Worm (Caenorhabditis elegans) whole organism, L1 larva: Measurements from ENCODE around the gene K07H8.9.

Source experiments
- C16A3.4 ChIP-seq: fragments of 150-350 bp; optimal IDR thresholded peaks from 2 replicates; lab custom pipeline; 2014; ENCODE audit warnings: missing biosample characterization, missing genetic modification characterization
- C34B4.2 ChIP-seq: sonication (generic microtip); optimal IDR thresholded peaks from 2 replicates; lab custom pipeline; 2017; ENCODE audit warnings: mild to moderate bottlenecking, missing genetic modification characterization, missing compliant biosample characterization
- F16B12.6 ChIP-seq: fragments of 150-350 bp; optimal IDR thresholded peaks from 2 replicates; lab custom pipeline; 2014; ENCODE audit warnings: missing biosample characterization, missing genetic modification characterization
- blmp-1 ChIP-seq: fragments of 150-350 bp; optimal IDR thresholded peaks from 2 replicates; lab custom pipeline; 2014; ENCODE audit warnings: missing biosample characterization, missing genetic modification characterization
- ceh-82 ChIP-seq, 3 experiments: fragments of 150-350 bp in 1 of 3; sonication (generic microtip) in 2 of 3; optimal IDR thresholded peaks; 2 replicates each; lab custom pipeline; 2014 to 2017; ENCODE audit warnings: missing biosample characterization in 3 of 3, missing genetic modification characterization in 3 of 3
- ceh-88 ChIP-seq: fragments of 200-800 bp; sonication (Bioruptor generic); IDR thresholded peaks from 2 replicates; pipeline ENCODE4 v1.3.6; 2022; ENCODE audit warnings: missing genetic modification characterization, missing compliant biosample characterization
- ces-1 ChIP-seq: fragments of 150-350 bp; optimal IDR thresholded peaks from 2 replicates; lab custom pipeline; 2014; ENCODE audit warnings: missing biosample characterization, missing genetic modification reagents, missing genetic modification characterization
- dpl-1 ChIP-seq, 3 experiments: fragments of 150-350 bp in 2 of 3; sonication (generic microtip) in 1 of 3; optimal IDR thresholded peaks; 2 replicates each; lab custom pipeline; 2014 to 2017; ENCODE audit warnings: missing biosample characterization in 3 of 3, missing genetic modification characterization in 3 of 3, missing genetic modification reagents in 3 of 3
- efl-1 ChIP-seq, 4 experiments: fragments of 150-350 bp; optimal IDR thresholded peaks in 3 of 4; peaks in 1 of 4; 1 replicate in 1 of 4; 2 replicates in 3 of 4; lab custom pipeline; 2014; ENCODE audit warnings: missing biosample characterization in 2 of 4, missing genetic modification characterization in 2 of 4, missing genetic modification reagents in 2 of 4
- efl-3 ChIP-seq: fragments of 200-800 bp; sonication (Bioruptor generic); optimal IDR thresholded peaks from 2 replicates; lab custom pipeline; 2018; ENCODE audit warnings: mild to moderate bottlenecking, missing genetic modification characterization, missing compliant biosample characterization
- egl-27 ChIP-seq, 2 experiments: fragments of 150-350 bp in 1 of 2; sonication (generic microtip); optimal IDR thresholded peaks; 3 replicates each; lab custom pipeline; 2017 to 2018; ENCODE audit warnings: missing biosample characterization in 2 of 2, missing genetic modification characterization in 2 of 2, missing genetic modification reagents in 2 of 2
- elt-2 ChIP-seq: sonication (generic microtip); optimal IDR thresholded peaks from 2 replicates; lab custom pipeline; 2016; ENCODE audit warnings: missing genetic modification characterization, mild to moderate bottlenecking, inconsistent platforms, missing compliant biosample characterization, missing genetic modification reagents
- elt-3 ChIP-seq, 6 experiments: fragments of 150-350 bp in 1 of 6; sonication (generic microtip); optimal IDR thresholded peaks; 2 replicates each; lab custom pipeline; 2017 to 2018; ENCODE audit warnings: missing biosample characterization in 6 of 6, missing genetic modification characterization in 6 of 6, inconsistent platforms in 1 of 6
- fos-1 ChIP-seq: fragments of 150-350 bp; optimal IDR thresholded peaks from 2 replicates; lab custom pipeline; 2014; ENCODE audit warnings: missing biosample characterization, missing genetic modification characterization
- grh-1 ChIP-seq: fragments of 200-800 bp; sonication (Bioruptor generic); IDR thresholded peaks from 2 replicates; pipeline ENCODE4 v1.3.6; 2022; ENCODE audit warnings: missing genetic modification reagents, missing genetic modification characterization, missing compliant biosample characterization
- hlh-4 ChIP-seq: sonication (generic microtip); optimal IDR thresholded peaks from 2 replicates; lab custom pipeline; 2016; ENCODE audit warnings: mild to moderate bottlenecking, missing genetic modification characterization, missing compliant biosample characterization
- irx-1 ChIP-seq: sonication (generic microtip); optimal IDR thresholded peaks from 2 replicates; lab custom pipeline; 2016; ENCODE audit warnings: missing genetic modification characterization, missing compliant biosample characterization
- lin-13 ChIP-seq: fragments of 150-350 bp; optimal IDR thresholded peaks from 2 replicates; lab custom pipeline; 2014; ENCODE audit warnings: missing biosample characterization, missing genetic modification reagents, missing genetic modification characterization
- lin-14 ChIP-seq: fragments of 200-800 bp; sonication (Bioruptor generic); optimal IDR thresholded peaks from 2 replicates; lab custom pipeline; 2018; ENCODE audit warnings: mild to moderate bottlenecking, missing genetic modification characterization, moderate library complexity, missing compliant biosample characterization
- lin-15B ChIP-seq: fragments of 150-350 bp; sonication (generic microtip); optimal IDR thresholded peaks from 3 replicates; lab custom pipeline; 2014; ENCODE audit warnings: missing biosample characterization, missing genetic modification characterization
- lin-35 ChIP-seq, 2 experiments: fragments of 150-350 bp; optimal IDR thresholded peaks; 2 replicates each; lab custom pipeline; 2014; ENCODE audit warnings: missing biosample characterization in 2 of 2, missing genetic modification characterization in 2 of 2, missing genetic modification reagents in 2 of 2
- lsy-2 ChIP-seq, 2 experiments: fragments of 150-350 bp; optimal IDR thresholded peaks; 2 replicates each; lab custom pipeline; 2014; ENCODE audit warnings: missing biosample characterization in 2 of 2, missing genetic modification characterization in 2 of 2
- mdl-1 ChIP-seq, 2 experiments: fragments of 150-350 bp; optimal IDR thresholded peaks; 2 replicates each; lab custom pipeline; 2014 to 2017; ENCODE audit warnings: missing biosample characterization in 2 of 2, missing genetic modification characterization in 2 of 2, inconsistent platforms in 1 of 2
- nhr-19 ChIP-seq: fragments of 200-800 bp; sonication (Bioruptor generic); conservative IDR thresholded peaks from 2 replicates; pipeline ENCODE4 v1.3.6; 2022; ENCODE audit warnings: missing genetic modification characterization, missing compliant biosample characterization
- nhr-20 ChIP-seq: sonication (generic microtip); optimal IDR thresholded peaks from 2 replicates; lab custom pipeline; 2016; ENCODE audit warnings: mild to moderate bottlenecking, missing genetic modification characterization, missing compliant biosample characterization
- nhr-237 ChIP-seq: fragments of 150-350 bp; optimal IDR thresholded peaks from 2 replicates; lab custom pipeline; 2014; ENCODE audit warnings: missing biosample characterization, missing genetic modification characterization
- nhr-28 ChIP-seq: fragments of 150-350 bp; optimal IDR thresholded peaks from 2 replicates; lab custom pipeline; 2014; ENCODE audit warnings: missing biosample characterization, missing genetic modification characterization
- nhr-71 ChIP-seq: sonication (generic microtip); optimal IDR thresholded peaks from 2 replicates; lab custom pipeline; 2016; ENCODE audit warnings: mild to moderate bottlenecking, missing genetic modification characterization, moderate library complexity, missing compliant biosample characterization
- nhr-76 ChIP-seq: sonication (generic microtip); optimal IDR thresholded peaks from 2 replicates; lab custom pipeline; 2017; ENCODE audit warnings: missing biosample characterization, missing genetic modification characterization
- nhr-77 ChIP-seq: fragments of 150-350 bp; optimal IDR thresholded peaks from 2 replicates; lab custom pipeline; 2014; ENCODE audit warnings: missing biosample characterization, missing genetic modification characterization
- nhr-84 ChIP-seq: sonication (generic microtip); optimal IDR thresholded peaks from 2 replicates; lab custom pipeline; 2017; ENCODE audit warnings: missing biosample characterization, missing genetic modification characterization
- nhr-85 ChIP-seq: sonication (generic microtip); peaks from one replicate; lab custom pipeline; 2016; ENCODE audit warnings: missing genetic modification characterization, inconsistent platforms, missing compliant biosample characterization
- nhr-90 ChIP-seq: sonication (generic microtip); optimal IDR thresholded peaks from 2 replicates; lab custom pipeline; 2016; ENCODE audit warnings: mild to moderate bottlenecking, missing genetic modification characterization, missing compliant biosample characterization; ENCODE audit not compliant: poor library complexity
- pqm-1 ChIP-seq: sonication (generic microtip); optimal IDR thresholded peaks from 3 replicates; lab custom pipeline; 2017; ENCODE audit warnings: missing biosample characterization, missing genetic modification characterization
- snu-23 ChIP-seq: sonication (generic microtip); optimal IDR thresholded peaks from 2 replicates; lab custom pipeline; 2016; ENCODE audit warnings: missing genetic modification characterization, missing compliant biosample characterization
- swsn-7 ChIP-seq: sonication (generic microtip); optimal IDR thresholded peaks from 2 replicates; lab custom pipeline; 2016; ENCODE audit warnings: missing genetic modification characterization, missing compliant biosample characterization
- tbx-2 ChIP-seq: sonication (generic microtip); optimal IDR thresholded peaks from 2 replicates; lab custom pipeline; 2016; ENCODE audit warnings: missing genetic modification characterization, missing compliant biosample characterization
- unc-86 ChIP-seq: sonication (generic microtip); optimal IDR thresholded peaks from 2 replicates; lab custom pipeline; 2016; ENCODE audit warnings: missing genetic modification characterization, missing compliant biosample characterization

The K07H8.9 gene

ce11 chrIV:8312846-8313245 lies 26.6 kb upstream of the K07H8.9 start, which contains the start of gene F35H10.10:
Gene F35H10.10 (minus strand): TSS chrIV:8312946.
- TF ChIP-seq hlh-4 (tag; lab: Kevin White, UChicago), result no peak
- no peak for TF ChIP-seq nhr-28 (tag; lab: Kevin White, UChicago)
- no peak for TF ChIP-seq efl-1 (optimal IDR thresholded peaks at IDR 0.05; lab: Kevin White, UChicago)
- TF ChIP-seq efl-1 (GFP tag; optimal IDR thresholded peaks at IDR 0.05 in 1 of 2; lab: Kevin White, UChicago), result no peak
- no peak for TF ChIP-seq lin-15B (tag; lab: Kevin White, UChicago)
- TF ChIP-seq blmp-1 (tag; lab: Kevin White, UChicago), result peak; percentile 84
- TF ChIP-seq C16A3.4 (tag; lab: Kevin White, UChicago), result no peak
- no peak for TF ChIP-seq pqm-1 (tag; lab: Kevin White, UChicago)
- TF ChIP-seq F16B12.6 (tag; lab: Kevin White, UChicago), result no peak

- no peak for TF ChIP-seq ceh-88 (GFP tag; lab: Robert Waterston, UW)
- no peak for TF ChIP-seq lin-35 (GFP tag; optimal IDR thresholded peaks at IDR 0.05; lab: Kevin White, UChicago)
- TF ChIP-seq nhr-76 (tag; lab: Kevin White, UChicago), result no peak
- no peak for TF ChIP-seq efl-1 (optimal IDR thresholded peaks at IDR 0.05; lab: Kevin White, UChicago)
- peak in 1 of 2 experiments; percentile 56 for TF ChIP-seq efl-1 (GFP tag; optimal IDR thresholded peaks at IDR 0.05 in 1 of 2; lab: Kevin White, UChicago)
These were observed 25.8 kb upstream of the K07H8.9 start for ce11 chrIV:8312105-8312504.

- TF ChIP-seq irx-1 (tag; lab: Kevin White, UChicago), result no peak
- TF ChIP-seq efl-1 (optimal IDR thresholded peaks at IDR 0.05; lab: Kevin White, UChicago), result no peak
- peak in 1 of 2 experiments; percentile 64 for TF ChIP-seq efl-1 (GFP tag; optimal IDR thresholded peaks at IDR 0.05 in 1 of 2; lab: Kevin White, UChicago)
These were observed 21.1 kb upstream of the K07H8.9 start for ce11 chrIV:8307408-8307807.

- TF ChIP-seq irx-1 (tag; lab: Kevin White, UChicago), result no peak
These were observed 17.4 kb upstream of the K07H8.9 start, which contains the start of gene vha-5 for ce11 chrIV:8303668-8304067. Gene vha-5 (plus strand): TSS chrIV:8303968.

ce11 chrIV:8302648-8303161 lies 16.4 kb upstream of the K07H8.9 start:
- TF ChIP-seq blmp-1 (tag; lab: Kevin White, UChicago) (peak; percentile 70), elt-2 (no peak), nhr-85 (tag; lab: Kevin White, UChicago) (peak; percentile 90), efl-3 (no peak), nhr-84 (no peak), snu-23 (GFP tag; lab: Kevin White, UChicago) (peak; percentile 18), C34B4.2 (tag; lab: Kevin White, UChicago) (no peak), swsn-7 (tag; lab: Kevin White, UChicago) (no peak), elt-3 (tag; optimal IDR thresholded peaks at IDR 0.05; lab: Kevin White, UChicago) (peak in 4 of 6 experiments; percentile 1 to 18 (median 16)), grh-1 (GFP tag; lab: Robert Waterston, UW) (peak; percentile 64), nhr-237 (tag; lab: Kevin White, UChicago) (no peak), lin-14 (peak; percentile 30)
- TF ChIP-seq, all 84 proteins: peak for 6

- TF ChIP-seq grh-1 (GFP tag; lab: Robert Waterston, UW) (peak; percentile 63), nhr-28 (tag; lab: Kevin White, UChicago) (no peak), hlh-4 (tag; lab: Kevin White, UChicago) (no peak), lsy-2 (tag; optimal IDR thresholded peaks at IDR 0.05; lab: Kevin White, UChicago) (peak in 1 of 2 experiments; percentile 45), ceh-82 (tag; optimal IDR thresholded peaks at IDR 0.05; lab: Kevin White, UChicago) (peak in 1 of 3 experiments; percentile 30), swsn-7 (tag; lab: Kevin White, UChicago) (no peak), ces-1 (GFP tag; lab: Kevin White, UChicago) (no peak), unc-86 (tag; lab: Kevin White, UChicago) (no peak), tbx-2 (tag; lab: Kevin White, UChicago) (peak; percentile 27), nhr-85 (tag; lab: Kevin White, UChicago) (peak; percentile 79), blmp-1 (tag; lab: Kevin White, UChicago) (peak; percentile 71), C34B4.2 (tag; lab: Kevin White, UChicago) (no peak), efl-1 (optimal IDR thresholded peaks at IDR 0.05; lab: Kevin White, UChicago) (peak; percentile 16 to 51), efl-1 (GFP tag; optimal IDR thresholded peaks at IDR 0.05 in 1 of 2; lab: Kevin White, UChicago) (peak; percentile 2 to 93), nhr-84 (no peak), lin-13 (GFP tag; lab: Kevin White, UChicago) (no peak), egl-27 (tag; optimal IDR thresholded peaks at IDR 0.05; lab: Kevin White, UChicago) (no peak), nhr-19 (GFP tag; lab: Robert Waterston, UW) (0 out of 2 replicates have a peak, but pooled peaks have one; percentile 32), mdl-1 (tag; optimal IDR thresholded peaks at IDR 0.05; lab: Kevin White, UChicago) (no peak), snu-23 (GFP tag; lab: Kevin White, UChicago) (peak; percentile 77), lin-14 (peak; percentile 76), nhr-90 (tag; lab: Kevin White, UChicago) (peak; percentile 20), nhr-20 (tag; lab: Kevin White, UChicago) (peak; percentile 66), nhr-77 (peak; percentile 14), lin-35 (GFP tag; optimal IDR thresholded peaks at IDR 0.05; lab: Kevin White, UChicago) (peak; percentile 5 to 59), dpl-1 (GFP tag; optimal IDR thresholded peaks at IDR 0.05; lab: Kevin White, UChicago) (peak in 2 of 3 experiments; percentile 12 to 46), fos-1 (tag; lab: Kevin White, UChicago) (no peak), nhr-71 (tag; lab: Kevin White, UChicago) (peak; percentile 47)
These were observed 15.6 kb upstream of the K07H8.9 start for ce11 chrIV:8301925-8302324.
